Worm (Caenorhabditis elegans) whole organism, L1 larva: ENCODE results near the gene oac-20.

Experiments
- C16A3.4 ChIP-seq: fragments of 150-350 bp; optimal IDR thresholded peaks from 2 replicates; lab custom pipeline; 2014; ENCODE audit warnings: missing biosample characterization, missing genetic modification characterization
- alr-1 ChIP-seq: fragments of 200-800 bp; sonication (Bioruptor generic); optimal IDR thresholded peaks from 2 replicates; lab custom pipeline; 2018; ENCODE audit warnings: borderline replicate concordance, mild to moderate bottlenecking, missing genetic modification characterization, missing compliant biosample characterization
- ama-1 ChIP-seq: fragments of 150-350 bp; optimal IDR thresholded peaks from 2 replicates; lab custom pipeline; 2014
- ceh-82 ChIP-seq, 3 experiments: fragments of 150-350 bp in 1 of 3; sonication (generic microtip) in 2 of 3; optimal IDR thresholded peaks; 2 replicates each; lab custom pipeline; 2014 to 2017; ENCODE audit warnings: missing biosample characterization in 3 of 3, missing genetic modification characterization in 3 of 3
- isw-1 ChIP-seq: fragments of 200-800 bp; sonication (Bioruptor generic); IDR thresholded peaks from 2 replicates; pipeline ENCODE4 v1.3.6; 2022; ENCODE audit warnings: missing genetic modification characterization, missing compliant biosample characterization
- nhr-84 ChIP-seq: sonication (generic microtip); optimal IDR thresholded peaks from 2 replicates; lab custom pipeline; 2017; ENCODE audit warnings: missing biosample characterization, missing genetic modification characterization
- sptf-1 ChIP-seq: fragments of 150-350 bp; optimal IDR thresholded peaks from 2 replicates; lab custom pipeline; 2014; ENCODE audit warnings: missing biosample characterization, missing genetic modification characterization
- unc-62 ChIP-seq: fragments of 150-350 bp; optimal IDR thresholded peaks from 2 replicates; lab custom pipeline; 2014; ENCODE audit warnings: missing biosample characterization, missing genetic modification reagents, missing genetic modification characterization

ce11 chrV:15950903-15951302 lies 27.6 kb upstream of the oac-20 start, which contains the start of gene srw-59:
- TF ChIP-seq C16A3.4 (tag; lab: Kevin White, UChicago), result no peak
- TF ChIP-seq ceh-82 (tag; optimal IDR thresholded peaks at IDR 0.05; lab: Kevin White, UChicago), result no peak
- TF ChIP-seq sptf-1, result no peak
- no peak for TF ChIP-seq unc-62 (GFP tag; lab: Kevin White, UChicago)
- TF ChIP-seq nhr-84 (tag; lab: Kevin White, UChicago), result no peak
- no peak for TF ChIP-seq ama-1 (lab: Kevin White, UChicago)
- no peak for TF ChIP-seq alr-1 (tag; lab: Kevin White, UChicago)
- TF ChIP-seq isw-1 (GFP tag; lab: Robert Waterston, UW), result no peak
